Worm (Caenorhabditis elegans) whole organism, L4 larva: ENCODE measurements around the gene mig-23.

Experiments
- hlh-30 ChIP-seq: sonication (generic microtip); optimal IDR thresholded peaks from 2 replicates; lab custom pipeline; 2017; ENCODE audit warnings: antibody characterized with exemption, mild to moderate bottlenecking, missing genetic modification characterization, missing compliant biosample characterization; ENCODE audit not compliant: insufficient read depth
- mdl-1 ChIP-seq, 2 experiments: fragments of 150-350 bp in 1 of 2; sonication (generic microtip) in 1 of 2; optimal IDR thresholded peaks; 2 replicates each; lab custom pipeline; 2014 to 2017; ENCODE audit warnings: missing biosample characterization in 2 of 2, missing genetic modification characterization in 2 of 2
- mdt-29 ChIP-seq: fragments of 200-800 bp; sonication (Bioruptor generic); IDR thresholded peaks from 2 replicates; pipeline ENCODE4 v1.3.6; 2022; ENCODE audit warnings: missing genetic modification reagents, missing genetic modification characterization, missing compliant biosample characterization
- nhr-11 ChIP-seq: fragments of 150-350 bp; optimal IDR thresholded peaks from 2 replicates; lab custom pipeline; 2014; ENCODE audit warnings: missing biosample characterization, missing genetic modification characterization
- pha-4 ChIP-seq, 2 experiments: fragments of 150-350 bp in 1 of 2; fragments of 200-800 bp in 1 of 2; sonication (Bioruptor generic) in 1 of 2; IDR thresholded peaks in 1 of 2; optimal IDR thresholded peaks in 1 of 2; 2 replicates each; pipeline versions ENCODE4 v1.3.6 to Lab custom; 2014 to 2022; ENCODE audit warnings: missing genetic modification characterization in 2 of 2, missing genetic modification reagents in 2 of 2, missing biosample characterization in 1 of 2, missing compliant biosample characterization in 1 of 2
- unc-39 ChIP-seq: sonication (generic microtip); optimal IDR thresholded peaks from 2 replicates; lab custom pipeline; 2017; ENCODE audit warnings: missing biosample characterization, missing genetic modification characterization

DNA sequence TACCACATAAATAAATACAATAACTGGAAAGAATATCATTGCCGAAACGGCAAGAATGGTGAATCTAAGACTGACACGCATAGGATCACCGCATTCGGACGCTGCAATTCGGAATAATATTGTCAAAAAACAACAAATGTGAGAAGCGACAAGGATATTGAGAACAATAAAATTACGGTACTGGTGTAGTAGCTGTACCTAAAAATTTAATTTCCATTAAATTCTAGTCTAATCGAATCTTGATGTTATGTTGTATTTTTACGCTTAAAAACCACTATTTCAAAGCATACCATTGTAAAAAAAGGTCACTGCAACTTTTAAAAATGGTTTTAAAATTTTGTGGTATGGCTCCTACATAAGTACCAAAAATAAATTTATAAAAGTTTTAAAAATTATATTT, at the start of gene mig-23:
- no peak for TF ChIP-seq unc-39 (tag; lab: Kevin White, UChicago)
- no peak for TF ChIP-seq mdt-29 (GFP tag; lab: Robert Waterston, UW)
- TF ChIP-seq pha-4 (GFP tag; IDR thresholded peaks at IDR 0.05; lab: Robert Waterston, UW), result no peak
- TF ChIP-seq pha-4 (tag; optimal IDR thresholded peaks at IDR 0.05; lab: Kevin White, UChicago), result no peak
- TF ChIP-seq hlh-30 (tag; lab: Kevin White, UChicago), result no peak
- no peak for TF ChIP-seq mdl-1 (tag; optimal IDR thresholded peaks at IDR 0.05; lab: Kevin White, UChicago)
- no peak for TF ChIP-seq nhr-11 (tag; lab: Kevin White, UChicago)
